Fruit fly (Drosophila melanogaster) whole organism: ENCODE data around the gene CG31161.

Experiments
- CG8478 ChIP-seq: fragments of >200 bp; optimal IDR thresholded peaks from 2 replicates; lab custom pipeline; 2018; ENCODE audit warnings: inconsistent platforms
- Dll ChIP-seq: fragments of >200 bp; optimal IDR thresholded peaks from 2 replicates; lab custom pipeline; 2017
- EcR ChIP-seq, 2 experiments: fragments of >200 bp; optimal IDR thresholded peaks; 2 replicates each; lab custom pipeline; 2017; ENCODE audit warnings: missing biosample characterization in 2 of 2, missing genetic modification characterization in 2 of 2, missing genetic modification reagents in 2 of 2
- usp ChIP-seq: fragments of >200 bp; optimal IDR thresholded peaks from 2 replicates; lab custom pipeline; 2017; ENCODE audit warnings: missing biosample characterization, missing genetic modification characterization, mixed read lengths

DNA sequence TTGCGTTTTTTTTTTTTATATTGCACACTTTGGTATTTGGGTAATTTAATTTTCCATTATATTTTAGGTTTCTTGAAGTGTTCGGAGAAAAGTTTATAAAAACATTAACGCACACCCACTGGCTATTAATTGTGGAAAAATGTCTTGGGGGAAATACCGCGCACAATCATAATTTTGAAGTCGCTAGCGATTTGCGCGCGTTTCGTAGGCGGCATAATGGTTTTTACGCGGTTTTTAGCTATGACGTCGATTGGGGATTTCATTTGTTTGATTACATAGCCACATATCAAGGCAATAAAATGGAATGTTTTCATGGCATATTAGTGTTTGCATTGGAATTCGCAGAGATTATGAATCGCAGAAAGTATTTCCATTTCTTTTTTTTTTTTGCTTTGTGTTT is 15.9 kb downstream of the CG31161 start:
- TF ChIP-seq Dll (lab: Kevin White, UChicago) (no peak), EcR (GFP tag; optimal IDR thresholded peaks at IDR 0.05; lab: Kevin White, UChicago) (no peak), usp (GFP tag; lab: Kevin White, UChicago) (no peak), CG8478 (no peak)
